Fruit fly (Drosophila melanogaster) whole organism, embryonic: ENCODE data around the gene trk.
A peak's percentile ranks its signal among the peaks of the same experiment; 100 is the strongest.

Experiments used
- Bgb ChIP-seq: fragments of 200-800 bp; sonication (Bioruptor generic); IDR thresholded peaks from 2 replicates; pipeline ENCODE4 v1.3.6; 2022; ENCODE audit warnings: missing biosample characterization, missing genetic modification characterization; ENCODE audit not compliant: partially characterized antibody
- Bteb2 ChIP-seq: fragments of 200-800 bp; sonication (Bioruptor generic); optimal IDR thresholded peaks from 2 replicates; lab custom pipeline; 2016; ENCODE audit warnings: missing biosample characterization, missing genetic modification characterization
- CG1024 ChIP-seq: fragments of 200-800 bp; sonication (Bioruptor generic); IDR thresholded peaks from 2 replicates; pipeline ENCODE4 v1.3.6; 2022; ENCODE audit warnings: missing biosample characterization, missing genetic modification characterization
- CG10462 ChIP-seq: fragments of 200-800 bp; sonication (Bioruptor generic); optimal IDR thresholded peaks from 2 replicates; lab custom pipeline; 2016; ENCODE audit warnings: missing biosample characterization, missing genetic modification characterization
- CG10979 ChIP-seq: fragments of 200-800 bp; sonication (Bioruptor generic); optimal IDR thresholded peaks from 2 replicates; lab custom pipeline; 2018; ENCODE audit warnings: missing biosample characterization, mild to moderate bottlenecking, missing genetic modification characterization, moderate library complexity
- CG11456 ChIP-seq: fragments of 200-800 bp; sonication (Bioruptor generic); IDR thresholded peaks from 3 replicates; pipeline ENCODE4 v1.3.6; 2022; ENCODE audit warnings: missing biosample characterization, missing genetic modification characterization
- CG12236 ChIP-seq: fragments of 200-800 bp; sonication (Bioruptor generic); optimal IDR thresholded peaks from 2 replicates; lab custom pipeline; 2016; ENCODE audit warnings: missing biosample characterization, missing genetic modification characterization
- CG13624 ChIP-seq: fragments of 200-800 bp; sonication (Bioruptor generic); optimal IDR thresholded peaks from 2 replicates; lab custom pipeline; 2016; ENCODE audit warnings: missing biosample characterization, missing genetic modification characterization
- CG1603 ChIP-seq: fragments of 200-800 bp; sonication (Bioruptor generic); optimal IDR thresholded peaks from 2 replicates; lab custom pipeline; 2019; ENCODE audit warnings: missing biosample characterization, mild to moderate bottlenecking, missing genetic modification characterization, moderate library complexity
- CG17186 ChIP-seq: fragments of 200-800 bp; sonication (Bioruptor generic); optimal IDR thresholded peaks from 3 replicates; lab custom pipeline; 2017; ENCODE audit warnings: missing biosample characterization, missing genetic modification reagents, missing genetic modification characterization
- CG17612 ChIP-seq: fragments of 200-800 bp; sonication (Bioruptor generic); IDR thresholded peaks from 2 replicates; pipeline ENCODE4 v1.3.6; 2022; ENCODE audit warnings: missing biosample characterization, missing genetic modification characterization
- CG17802 ChIP-seq: fragments of 200-800 bp; sonication (Bioruptor generic); optimal IDR thresholded peaks from 2 replicates; lab custom pipeline; 2018; ENCODE audit warnings: missing biosample characterization, mild to moderate bottlenecking, missing genetic modification characterization, moderate library complexity
- CG2712 ChIP-seq: fragments of 200-800 bp; optimal IDR thresholded peaks from 3 replicates; lab custom pipeline; 2019; ENCODE audit warnings: missing biosample characterization, mild to moderate bottlenecking, missing genetic modification characterization, moderate library complexity
- CG30020 ChIP-seq: fragments of 200-800 bp; optimal IDR thresholded peaks from 2 replicates; lab custom pipeline; 2019; ENCODE audit warnings: missing biosample characterization, mild to moderate bottlenecking, missing genetic modification characterization, moderate library complexity
- CG31365 ChIP-seq: fragments of 200-800 bp; sonication (Bioruptor generic); optimal IDR thresholded peaks from 2 replicates; lab custom pipeline; 2018; ENCODE audit warnings: missing biosample characterization, mild to moderate bottlenecking, missing genetic modification characterization
- CG3163 ChIP-seq: fragments of 200-800 bp; sonication (Bioruptor generic); optimal IDR thresholded peaks from 3 replicates; lab custom pipeline; 2016; ENCODE audit warnings: missing biosample characterization, missing genetic modification characterization
- CG32767 ChIP-seq: fragments of 200-800 bp; sonication (Bioruptor generic); IDR thresholded peaks from 2 replicates; pipeline ENCODE4 v1.3.6; 2022; ENCODE audit warnings: missing biosample characterization, missing genetic modification characterization
- CG3281 ChIP-seq: fragments of 200-800 bp; sonication (Bioruptor generic); optimal IDR thresholded peaks from 3 replicates; lab custom pipeline; 2017; ENCODE audit warnings: missing biosample characterization, mild to moderate bottlenecking, missing genetic modification characterization
- CG4617 ChIP-seq: fragments of 200-800 bp; sonication (Bioruptor generic); optimal IDR thresholded peaks from 3 replicates; lab custom pipeline; 2016; ENCODE audit warnings: missing biosample characterization, missing genetic modification characterization, borderline replicate concordance
- CG6689 ChIP-seq: fragments of 200-800 bp; sonication (Bioruptor generic); IDR thresholded peaks from 2 replicates; pipeline ENCODE4 v1.3.6; 2022; ENCODE audit warnings: missing biosample characterization, missing genetic modification characterization
- CG7928 ChIP-seq: fragments of 200-800 bp; sonication (Bioruptor generic); optimal IDR thresholded peaks from 2 replicates; lab custom pipeline; 2017; ENCODE audit warnings: missing biosample characterization, mild to moderate bottlenecking, missing genetic modification characterization
- CG8281 ChIP-seq: fragments of 200-800 bp; sonication (Bioruptor generic); optimal IDR thresholded peaks from 2 replicates; lab custom pipeline; 2018; ENCODE audit warnings: missing biosample characterization, mild to moderate bottlenecking, missing genetic modification characterization, moderate library complexity
- CG9215 ChIP-seq: fragments of 200-800 bp; sonication (Bioruptor generic); IDR thresholded peaks from 2 replicates; pipeline ENCODE4 v1.3.6; 2022; ENCODE audit warnings: missing biosample characterization, missing genetic modification characterization
- CG9727 ChIP-seq: fragments of 200-800 bp; sonication (Bioruptor generic); optimal IDR thresholded peaks from 3 replicates; lab custom pipeline; 2017; ENCODE audit warnings: missing biosample characterization, mild to moderate bottlenecking, missing genetic modification characterization
- CoRest ChIP-seq: fragments of 200-800 bp; sonication (Bioruptor generic); optimal IDR thresholded peaks from 3 replicates; lab custom pipeline; 2018; ENCODE audit warnings: missing biosample characterization, mild to moderate bottlenecking, missing genetic modification characterization, moderate library complexity
- MBD-R2 ChIP-seq: fragments of 200-800 bp; sonication (Bioruptor generic); IDR thresholded peaks from 2 replicates; pipeline ENCODE4 v1.3.6; 2022; ENCODE audit warnings: missing biosample characterization, missing genetic modification characterization
- MESR4 ChIP-seq: fragments of 200-800 bp; sonication (Bioruptor generic); optimal IDR thresholded peaks from 2 replicates; lab custom pipeline; 2018; ENCODE audit warnings: missing biosample characterization, mild to moderate bottlenecking, missing genetic modification characterization, moderate library complexity
- YL-1 ChIP-seq: fragments of 200-800 bp; sonication (Bioruptor generic); optimal IDR thresholded peaks from 3 replicates; lab custom pipeline; 2017; ENCODE audit warnings: missing biosample characterization, mild to moderate bottlenecking, missing genetic modification characterization
- corto ChIP-seq: fragments of 200-800 bp; sonication (Bioruptor generic); optimal IDR thresholded peaks from 2 replicates; lab custom pipeline; 2016; ENCODE audit warnings: missing biosample characterization, mild to moderate bottlenecking, missing genetic modification characterization, moderate library complexity
- nmo ChIP-seq: fragments of 200-800 bp; sonication (Bioruptor generic); optimal IDR thresholded peaks from 2 replicates; lab custom pipeline; 2018; ENCODE audit warnings: missing biosample characterization, mild to moderate bottlenecking, missing genetic modification characterization, moderate library complexity
- nom ChIP-seq: fragments of 200-800 bp; sonication (Bioruptor generic); optimal IDR thresholded peaks from 2 replicates; lab custom pipeline; 2017; ENCODE audit warnings: missing biosample characterization, missing genetic modification characterization, mild to moderate bottlenecking, moderate library complexity, missing genetic modification reagents
- onecut ChIP-seq: fragments of 200-800 bp; sonication (Bioruptor generic); IDR thresholded peaks from 2 replicates; pipeline ENCODE4 v1.3.6; 2022; ENCODE audit warnings: missing biosample characterization, missing genetic modification characterization
- pb ChIP-seq: fragments of 200-800 bp; sonication (Bioruptor generic); optimal IDR thresholded peaks from 3 replicates; lab custom pipeline; 2016; ENCODE audit warnings: missing biosample characterization, missing genetic modification characterization
- pfk ChIP-seq: fragments of 200-800 bp; sonication (Bioruptor generic); optimal IDR thresholded peaks from 2 replicates; lab custom pipeline; 2018; ENCODE audit warnings: missing biosample characterization, mild to moderate bottlenecking, missing genetic modification characterization, moderate library complexity
- phol ChIP-seq: fragments of 200-800 bp; sonication (Bioruptor generic); optimal IDR thresholded peaks from 3 replicates; lab custom pipeline; 2018; ENCODE audit warnings: missing biosample characterization, mild to moderate bottlenecking, missing genetic modification characterization, moderate library complexity
- prd ChIP-seq, 3 experiments: fragments of >200 bp in 2 of 3; fragments of 200-800 bp in 1 of 3; sonication (Bioruptor generic) in 1 of 3; optimal IDR thresholded peaks in 2 of 3; IDR thresholded peaks in 1 of 3; 2 replicates in 2 of 3; 3 replicates in 1 of 3; pipeline versions ENCODE4 v1.3.6 to Lab custom; 2017 to 2022; ENCODE audit warnings: missing biosample characterization in 1 of 3, missing genetic modification characterization in 1 of 3
- pzg ChIP-seq: fragments of 200-800 bp; sonication (Bioruptor generic); optimal IDR thresholded peaks from 3 replicates; lab custom pipeline; 2018; ENCODE audit warnings: missing biosample characterization, mild to moderate bottlenecking, missing genetic modification characterization, moderate library complexity
- row ChIP-seq: fragments of 200-800 bp; sonication (Bioruptor generic); IDR thresholded peaks from 3 replicates; pipeline ENCODE4 v1.3.6; 2022; ENCODE audit warnings: missing biosample characterization, missing genetic modification characterization
- sens ChIP-seq: fragments of 200-800 bp; sonication (Bioruptor generic); peaks from one replicate; lab custom pipeline; 2016; ENCODE audit warnings: missing biosample characterization, missing genetic modification characterization
- shn ChIP-seq: fragments of 200-800 bp; sonication (Bioruptor generic); optimal IDR thresholded peaks from 3 replicates; lab custom pipeline; 2016; ENCODE audit warnings: missing biosample characterization, missing genetic modification characterization
- sob ChIP-seq: fragments of 200-800 bp; sonication (Bioruptor generic); IDR thresholded peaks from 2 replicates; pipeline ENCODE4 v1.3.6; 2022; ENCODE audit warnings: missing biosample characterization, missing genetic modification characterization
- ssp ChIP-seq: fragments of 200-800 bp; sonication (Bioruptor generic); IDR thresholded peaks from 2 replicates; pipeline ENCODE4 v1.3.6; 2022; ENCODE audit warnings: missing biosample characterization, missing genetic modification characterization
- ttk ChIP-seq: fragments of 200-800 bp; sonication (Bioruptor generic); IDR thresholded peaks from 2 replicates; pipeline ENCODE4 v2.1.2; 2022; ENCODE audit warnings: missing biosample characterization, missing genetic modification characterization
- tx ChIP-seq: fragments of 200-800 bp; sonication (Bioruptor generic); optimal IDR thresholded peaks from 2 replicates; lab custom pipeline; 2016; ENCODE audit warnings: missing biosample characterization, missing genetic modification characterization
- unpg ChIP-seq: fragments of 200-800 bp; sonication (Bioruptor generic); optimal IDR thresholded peaks from 3 replicates; lab custom pipeline; 2018; ENCODE audit warnings: missing biosample characterization, mild to moderate bottlenecking, missing genetic modification characterization, moderate library complexity
- vfl ChIP-seq: fragments of 200-800 bp; sonication (Bioruptor generic); optimal IDR thresholded peaks from 2 replicates; lab custom pipeline; 2016; ENCODE audit warnings: missing biosample characterization, missing genetic modification characterization
- vvl ChIP-seq: fragments of 200-800 bp; sonication (Bioruptor generic); IDR thresholded peaks from 2 replicates; pipeline ENCODE4 v1.3.6; 2022; ENCODE audit warnings: missing biosample characterization, missing genetic modification characterization
- wek ChIP-seq: fragments of 200-800 bp; sonication (Bioruptor generic); optimal IDR thresholded peaks from 3 replicates; lab custom pipeline; 2018; ENCODE audit warnings: missing biosample characterization, mild to moderate bottlenecking, missing genetic modification characterization, moderate library complexity

Gene trk

DNA sequence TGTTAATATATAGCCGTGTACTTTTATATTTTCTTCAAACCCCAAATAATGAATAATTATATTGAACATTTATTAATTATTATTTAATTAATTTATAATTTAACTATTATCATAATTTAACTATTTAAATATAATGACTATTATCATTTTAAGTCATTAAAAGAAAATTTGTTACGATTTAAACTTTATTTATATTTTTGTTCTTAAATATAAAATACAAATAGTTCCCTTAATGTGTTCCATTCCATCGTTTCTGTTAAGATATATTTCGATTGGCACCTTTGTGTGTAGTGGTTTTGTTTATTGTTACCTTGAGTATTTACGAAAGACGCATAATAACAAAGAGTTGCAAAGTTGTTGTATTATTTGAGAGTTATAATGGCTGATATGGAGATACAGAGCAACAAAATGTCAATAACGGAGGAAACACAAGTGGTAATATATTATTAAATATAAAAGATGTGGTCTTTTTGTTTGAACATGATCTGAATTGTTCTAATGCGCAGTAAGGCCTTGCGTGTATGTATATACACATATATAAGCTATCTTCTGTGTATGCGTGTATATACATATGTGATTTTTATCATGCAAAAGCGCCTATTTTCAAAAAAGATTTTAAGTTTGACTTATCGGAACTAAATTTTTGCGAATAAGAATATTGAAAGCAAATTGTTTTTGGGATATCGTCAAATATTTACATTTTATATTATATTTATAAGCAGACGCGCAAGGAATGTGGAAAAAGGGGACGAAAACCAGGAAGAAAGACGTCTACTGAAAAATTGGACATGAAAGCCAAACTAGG is 8.1 kb downstream of the trk start, which contains the start of gene REPTOR-BP (continued):
- TF ChIP-seq CG8281 (tag; lab: Kevin White, UChicago) (no peak), shn (GFP tag; lab: Kevin White, UChicago) (no peak), sens (GFP tag; lab: Kevin White, UChicago) (peak; percentile 59), ttk (GFP tag; lab: Robert Waterston, UW) (no peak), CG12236 (no peak), CG10979 (tag; lab: Kevin White, UChicago) (no peak), sob (no peak), corto (GFP tag; lab: Kevin White, UChicago) (peak; percentile 76), CG9727 (GFP tag; lab: Kevin White, UChicago) (no peak), tx (GFP tag; lab: Kevin White, UChicago) (no peak), CG13624 (GFP tag; lab: Kevin White, UChicago) (peak; percentile 82), pb (GFP tag; lab: Kevin White, UChicago) (no peak), CG17186 (GFP tag; lab: Kevin White, UChicago) (no peak), CG3163 (no peak), CG11456 (GFP tag; lab: Robert Waterston, UW) (no peak), Bgb (no peak), CG17612 (no peak)

- peak; percentile 41 for TF ChIP-seq CoRest (tag; lab: Kevin White, UChicago)
- no peak for TF ChIP-seq CG9215 (GFP tag; lab: Robert Waterston, UW)
- peak; percentile 100 for TF ChIP-seq CG1603 (tag; lab: Kevin White, UChicago)
- peak; percentile 62; the same call in 2 of the 3 replicates for TF ChIP-seq row (GFP tag; lab: Robert Waterston, UW)
- TF ChIP-seq CG31365 (tag; lab: Kevin White, UChicago), result no peak
- peak; percentile 86 for TF ChIP-seq CG32767 (GFP tag; lab: Robert Waterston, UW)
- peak; percentile 92 for TF ChIP-seq pfk (GFP tag; lab: Kevin White, UChicago)
- TF ChIP-seq nom (GFP tag; lab: Kevin White, UChicago), result peak; percentile 1
- peak; percentile 78 for TF ChIP-seq YL-1 (GFP tag; lab: Kevin White, UChicago)
- TF ChIP-seq CG1024 (GFP tag; lab: Robert Waterston, UW), result peak; percentile 86
- peak; percentile 20 for TF ChIP-seq CG2712
- TF ChIP-seq CG17802 (tag; lab: Kevin White, UChicago), result peak; percentile 89
- TF ChIP-seq wek (GFP tag; lab: Kevin White, UChicago), result peak; percentile 22
- peak; percentile 81 for TF ChIP-seq ssp (GFP tag; lab: Robert Waterston, UW)
- peak; percentile 63 for TF ChIP-seq CG7928 (GFP tag; lab: Kevin White, UChicago)
- peak; percentile 77 for TF ChIP-seq MBD-R2 (GFP tag; lab: Robert Waterston, UW)
- peak; percentile 96 for TF ChIP-seq onecut
- no peak for TF ChIP-seq CG10462
- TF ChIP-seq prd (optimal IDR thresholded peaks at IDR 0.05; lab: Kevin White, UChicago), result no peak
- 0 out of 3 replicates have a peak, but pooled peaks have one; percentile 7 for TF ChIP-seq prd (GFP tag; IDR thresholded peaks at IDR 0.05; lab: Robert Waterston, UW)
- peak; percentile 38 for TF ChIP-seq pzg
- TF ChIP-seq MESR4, result peak; percentile 97
- TF ChIP-seq vfl (GFP tag; lab: Kevin White, UChicago), result no peak
- TF ChIP-seq CG4617, result peak; percentile 62
- TF ChIP-seq Bteb2 (GFP tag; lab: Kevin White, UChicago), result no peak
- no peak for TF ChIP-seq unpg (GFP tag; lab: Kevin White, UChicago)
- peak; percentile 21 for TF ChIP-seq nmo (GFP tag; lab: Kevin White, UChicago)
- TF ChIP-seq CG3281, result peak; percentile 75
- peak; percentile 21 for TF ChIP-seq phol (tag; lab: Kevin White, UChicago)
- no peak for TF ChIP-seq CG6689 (GFP tag; lab: Robert Waterston, UW)
- peak; percentile 56; the same call in 1 of the 2 replicates for TF ChIP-seq vvl (GFP tag; lab: Robert Waterston, UW)
- TF ChIP-seq CG30020 (tag; lab: Kevin White, UChicago), result peak; percentile 98
These were observed 8.8 kb downstream of the trk start, which contains the start of gene Rsf1 for dm6 chr2L:10263343-10263744. TSS of gene Rsf1 (minus strand) at chr2L:10263554.
